Worm (Caenorhabditis elegans) whole organism, L1 larva: Measurements from ENCODE around the gene dos-3.

Experiments
- F16B12.6 ChIP-seq: fragments of 150-350 bp; optimal IDR thresholded peaks from 2 replicates; lab custom pipeline; 2014; ENCODE audit warnings: missing biosample characterization, missing genetic modification characterization
- aha-1 ChIP-seq: fragments of 150-350 bp; optimal IDR thresholded peaks from 2 replicates; lab custom pipeline; 2014; ENCODE audit warnings: missing biosample characterization, missing genetic modification characterization
- aly-2 ChIP-seq: fragments of 150-350 bp; optimal IDR thresholded peaks from 2 replicates; lab custom pipeline; 2014; ENCODE audit warnings: missing biosample characterization, missing genetic modification characterization
- blmp-1 ChIP-seq: fragments of 150-350 bp; optimal IDR thresholded peaks from 2 replicates; lab custom pipeline; 2014; ENCODE audit warnings: missing biosample characterization, missing genetic modification characterization
- ceh-8 ChIP-seq: fragments of 200-800 bp; sonication (Bioruptor generic); optimal IDR thresholded peaks from 2 replicates; lab custom pipeline; 2018; ENCODE audit warnings: mild to moderate bottlenecking, missing genetic modification characterization, moderate library complexity, missing compliant biosample characterization
- ceh-82 ChIP-seq, 3 experiments: fragments of 150-350 bp in 1 of 3; sonication (generic microtip) in 2 of 3; optimal IDR thresholded peaks; 2 replicates each; lab custom pipeline; 2014 to 2017; ENCODE audit warnings: missing biosample characterization in 3 of 3, missing genetic modification characterization in 3 of 3
- ceh-90 ChIP-seq: sonication (generic microtip); optimal IDR thresholded peaks from 2 replicates; lab custom pipeline; 2016; ENCODE audit warnings: missing genetic modification characterization, missing compliant biosample characterization
- ces-1 ChIP-seq: fragments of 150-350 bp; optimal IDR thresholded peaks from 2 replicates; lab custom pipeline; 2014; ENCODE audit warnings: missing biosample characterization, missing genetic modification reagents, missing genetic modification characterization
- dpl-1 ChIP-seq, 3 experiments: fragments of 150-350 bp in 2 of 3; sonication (generic microtip) in 1 of 3; optimal IDR thresholded peaks; 2 replicates each; lab custom pipeline; 2014 to 2017; ENCODE audit warnings: missing biosample characterization in 3 of 3, missing genetic modification characterization in 3 of 3, missing genetic modification reagents in 3 of 3
- efl-1 ChIP-seq, 4 experiments: fragments of 150-350 bp; optimal IDR thresholded peaks in 3 of 4; peaks in 1 of 4; 1 replicate in 1 of 4; 2 replicates in 3 of 4; lab custom pipeline; 2014; ENCODE audit warnings: missing biosample characterization in 2 of 4, missing genetic modification characterization in 2 of 4, missing genetic modification reagents in 2 of 4
- egl-13 ChIP-seq: sonication (generic microtip); optimal IDR thresholded peaks from 2 replicates; lab custom pipeline; 2016; ENCODE audit warnings: missing genotype, missing genetic modification reagents, missing genetic modification characterization, missing compliant biosample characterization
- egl-27 ChIP-seq, 2 experiments: fragments of 150-350 bp in 1 of 2; sonication (generic microtip); optimal IDR thresholded peaks; 3 replicates each; lab custom pipeline; 2017 to 2018; ENCODE audit warnings: missing biosample characterization in 2 of 2, missing genetic modification characterization in 2 of 2, missing genetic modification reagents in 2 of 2
- elt-2 ChIP-seq: sonication (generic microtip); optimal IDR thresholded peaks from 2 replicates; lab custom pipeline; 2016; ENCODE audit warnings: missing genetic modification characterization, mild to moderate bottlenecking, inconsistent platforms, missing compliant biosample characterization, missing genetic modification reagents
- elt-3 ChIP-seq, 6 experiments: fragments of 150-350 bp in 1 of 6; sonication (generic microtip); optimal IDR thresholded peaks; 2 replicates each; lab custom pipeline; 2017 to 2018; ENCODE audit warnings: missing biosample characterization in 6 of 6, missing genetic modification characterization in 6 of 6, inconsistent platforms in 1 of 6
- fkh-10 ChIP-seq: sonication (generic microtip); optimal IDR thresholded peaks from 2 replicates; lab custom pipeline; 2017; ENCODE audit warnings: missing biosample characterization, missing genetic modification reagents, missing genetic modification characterization
- fkh-8 ChIP-seq: sonication (generic microtip); optimal IDR thresholded peaks from 2 replicates; lab custom pipeline; 2016; ENCODE audit warnings: mild to moderate bottlenecking, missing genetic modification characterization, missing compliant biosample characterization
- hlh-17 ChIP-seq: fragments of 200-800 bp; sonication (Bioruptor generic); optimal IDR thresholded peaks from 2 replicates; lab custom pipeline; 2018; ENCODE audit warnings: missing genetic modification characterization, mild to moderate bottlenecking, missing compliant biosample characterization, moderate library complexity, borderline replicate concordance
- hpl-2 ChIP-seq: fragments of 150-350 bp; optimal IDR thresholded peaks from 2 replicates; lab custom pipeline; 2014; ENCODE audit warnings: missing biosample characterization, missing genetic modification reagents, missing genetic modification characterization
- jun-1 ChIP-seq: fragments of 150-350 bp; optimal IDR thresholded peaks from 2 replicates; lab custom pipeline; 2014; ENCODE audit warnings: missing biosample characterization, missing genetic modification reagents, missing genetic modification characterization
- lin-15B ChIP-seq: fragments of 150-350 bp; sonication (generic microtip); optimal IDR thresholded peaks from 3 replicates; lab custom pipeline; 2014; ENCODE audit warnings: missing biosample characterization, missing genetic modification characterization
- lin-35 ChIP-seq, 2 experiments: fragments of 150-350 bp; optimal IDR thresholded peaks; 2 replicates each; lab custom pipeline; 2014; ENCODE audit warnings: missing biosample characterization in 2 of 2, missing genetic modification characterization in 2 of 2, missing genetic modification reagents in 2 of 2
- lsy-2 ChIP-seq, 2 experiments: fragments of 150-350 bp; optimal IDR thresholded peaks; 2 replicates each; lab custom pipeline; 2014; ENCODE audit warnings: missing biosample characterization in 2 of 2, missing genetic modification characterization in 2 of 2
- mdl-1 ChIP-seq, 2 experiments: fragments of 150-350 bp; optimal IDR thresholded peaks; 2 replicates each; lab custom pipeline; 2014 to 2017; ENCODE audit warnings: missing biosample characterization in 2 of 2, missing genetic modification characterization in 2 of 2, inconsistent platforms in 1 of 2
- mef-2 ChIP-seq: fragments of 150-350 bp; optimal IDR thresholded peaks from 2 replicates; lab custom pipeline; 2014; ENCODE audit warnings: missing biosample characterization, missing genetic modification characterization
- nhr-11 ChIP-seq: fragments of 150-350 bp; optimal IDR thresholded peaks from 2 replicates; lab custom pipeline; 2014; ENCODE audit warnings: missing biosample characterization, missing genetic modification characterization
- nhr-12 ChIP-seq: sonication (generic microtip); optimal IDR thresholded peaks from 2 replicates; lab custom pipeline; 2017; ENCODE audit warnings: missing biosample characterization, missing genetic modification characterization
- nhr-19 ChIP-seq: fragments of 200-800 bp; sonication (Bioruptor generic); conservative IDR thresholded peaks from 2 replicates; pipeline ENCODE4 v1.3.6; 2022; ENCODE audit warnings: missing genetic modification characterization, missing compliant biosample characterization
- nhr-20 ChIP-seq: sonication (generic microtip); optimal IDR thresholded peaks from 2 replicates; lab custom pipeline; 2016; ENCODE audit warnings: mild to moderate bottlenecking, missing genetic modification characterization, missing compliant biosample characterization
- nhr-47 ChIP-seq: sonication (generic microtip); optimal IDR thresholded peaks from 2 replicates; lab custom pipeline; 2016; ENCODE audit warnings: mild to moderate bottlenecking, missing genetic modification characterization, moderate library complexity, missing compliant biosample characterization
- nhr-71 ChIP-seq: sonication (generic microtip); optimal IDR thresholded peaks from 2 replicates; lab custom pipeline; 2016; ENCODE audit warnings: mild to moderate bottlenecking, missing genetic modification characterization, moderate library complexity, missing compliant biosample characterization
- nhr-76 ChIP-seq: sonication (generic microtip); optimal IDR thresholded peaks from 2 replicates; lab custom pipeline; 2017; ENCODE audit warnings: missing biosample characterization, missing genetic modification characterization
- nhr-84 ChIP-seq: sonication (generic microtip); optimal IDR thresholded peaks from 2 replicates; lab custom pipeline; 2017; ENCODE audit warnings: missing biosample characterization, missing genetic modification characterization
- nhr-85 ChIP-seq: sonication (generic microtip); peaks from one replicate; lab custom pipeline; 2016; ENCODE audit warnings: missing genetic modification characterization, inconsistent platforms, missing compliant biosample characterization
- nhr-90 ChIP-seq: sonication (generic microtip); optimal IDR thresholded peaks from 2 replicates; lab custom pipeline; 2016; ENCODE audit warnings: mild to moderate bottlenecking, missing genetic modification characterization, missing compliant biosample characterization; ENCODE audit not compliant: poor library complexity
- pax-3 ChIP-seq: fragments of 200-800 bp; sonication (Bioruptor generic); optimal IDR thresholded peaks from 2 replicates; lab custom pipeline; 2018; ENCODE audit warnings: mild to moderate bottlenecking, missing genetic modification characterization, moderate library complexity, missing compliant biosample characterization
- pqm-1 ChIP-seq: sonication (generic microtip); optimal IDR thresholded peaks from 3 replicates; lab custom pipeline; 2017; ENCODE audit warnings: missing biosample characterization, missing genetic modification characterization
- rnt-1 ChIP-seq: sonication (generic microtip); optimal IDR thresholded peaks from 2 replicates; lab custom pipeline; 2016; ENCODE audit warnings: mild to moderate bottlenecking, missing genetic modification characterization, moderate library complexity, missing compliant biosample characterization
- skn-1 ChIP-seq: fragments of 150-350 bp; optimal IDR thresholded peaks from 2 replicates; lab custom pipeline; 2014; ENCODE audit warnings: missing biosample characterization, missing genetic modification characterization
- snu-23 ChIP-seq: sonication (generic microtip); optimal IDR thresholded peaks from 2 replicates; lab custom pipeline; 2016; ENCODE audit warnings: missing genetic modification characterization, missing compliant biosample characterization
- sox-4 ChIP-seq: sonication (generic microtip); optimal IDR thresholded peaks from 2 replicates; lab custom pipeline; 2016; ENCODE audit warnings: missing genetic modification characterization, missing compliant biosample characterization
- sup-37 ChIP-seq: fragments of 200-800 bp; sonication (Bioruptor generic); optimal IDR thresholded peaks from 2 replicates; lab custom pipeline; 2018; ENCODE audit warnings: mild to moderate bottlenecking, missing genetic modification characterization, missing compliant biosample characterization
- swsn-7 ChIP-seq: sonication (generic microtip); optimal IDR thresholded peaks from 2 replicates; lab custom pipeline; 2016; ENCODE audit warnings: missing genetic modification characterization, missing compliant biosample characterization
- tbx-2 ChIP-seq: sonication (generic microtip); optimal IDR thresholded peaks from 2 replicates; lab custom pipeline; 2016; ENCODE audit warnings: missing genetic modification characterization, missing compliant biosample characterization
- tlp-1 ChIP-seq: fragments of 150-350 bp; optimal IDR thresholded peaks from 2 replicates; lab custom pipeline; 2014; ENCODE audit warnings: missing biosample characterization, missing genetic modification characterization
- unc-98 ChIP-seq: fragments of 200-800 bp; sonication (Bioruptor generic); IDR thresholded peaks from 2 replicates; pipeline ENCODE4 v1.3.6; 2022; ENCODE audit warnings: missing genetic modification characterization, missing compliant biosample characterization
- zip-4 ChIP-seq: fragments of 200-800 bp; sonication (Bioruptor generic); optimal IDR thresholded peaks from 2 replicates; lab custom pipeline; 2018; ENCODE audit warnings: mild to moderate bottlenecking, missing genetic modification characterization, moderate library complexity, missing compliant biosample characterization

dos-3 gene

ce11 chrIII:839491-839890, at the start of gene dos-3:
Gene dos-3, minus strand, starts transcription at chrIII:839591.
- TF ChIP-seq mef-2 (no peak), nhr-47 (no peak), sox-4 (tag; lab: Kevin White, UChicago) (no peak), ceh-8 (GFP tag; lab: Kevin White, UChicago) (no peak), zip-4 (GFP tag; lab: Kevin White, UChicago) (no peak), blmp-1 (no peak), dpl-1 (GFP tag; optimal IDR thresholded peaks at IDR 0.05; lab: Kevin White, UChicago) (no peak), nhr-90 (no peak), hpl-2 (no peak), tlp-1 (tag; lab: Kevin White, UChicago) (no peak), hlh-17 (no peak), sup-37 (GFP tag; lab: Kevin White, UChicago) (no peak), pqm-1 (tag; lab: Kevin White, UChicago) (no peak), snu-23 (GFP tag; lab: Kevin White, UChicago) (no peak), fkh-8 (no peak)
- TF ChIP-seq, all 84 proteins: peak for 0

ce11 chrIII:888983-889549, 49.7 kb upstream of the dos-3 start:
- TF ChIP-seq dpl-1 (GFP tag; optimal IDR thresholded peaks at IDR 0.05; lab: Kevin White, UChicago) (peak in 1 of 3 experiments; percentile 45), nhr-71 (peak; percentile 37), egl-13 (tag; lab: Kevin White, UChicago) (peak; percentile 29), fkh-8 (peak; percentile 59), nhr-47 (peak; percentile 1), nhr-85 (peak; percentile 7), nhr-20 (no peak), aly-2 (no peak), mef-2 (no peak), lsy-2 (tag; optimal IDR thresholded peaks at IDR 0.05; lab: Kevin White, UChicago) (peak; percentile 49 to 73), mdl-1 (tag; optimal IDR thresholded peaks at IDR 0.05; lab: Kevin White, UChicago) (peak in 1 of 2 experiments; percentile 1), skn-1 (tag; lab: Kevin White, UChicago) (peak; percentile 0), efl-1 (optimal IDR thresholded peaks at IDR 0.05; lab: Kevin White, UChicago) (peak in 1 of 2 experiments; percentile 7), efl-1 (GFP tag; optimal IDR thresholded peaks at IDR 0.05 in 1 of 2; lab: Kevin White, UChicago) (peak; percentile 16 to 28)

ce11 chrIII:887874-888299, 48.5 kb upstream of the dos-3 start:
- TF ChIP-seq lin-15B (tag; lab: Kevin White, UChicago) (peak; percentile 26), elt-3 (tag; optimal IDR thresholded peaks at IDR 0.05; lab: Kevin White, UChicago) (peak in 2 of 6 experiments; percentile 14 to 52), fkh-8 (peak; percentile 90), skn-1 (tag; lab: Kevin White, UChicago) (peak; percentile 56), hlh-17 (no peak), nhr-19 (GFP tag; lab: Robert Waterston, UW) (peak; percentile 57), nhr-76 (no peak), nhr-12 (no peak), blmp-1 (peak; percentile 97), fkh-10 (GFP tag; lab: Kevin White, UChicago) (peak; percentile 90), nhr-11 (tag; lab: Kevin White, UChicago) (peak; percentile 4), elt-2 (tag; lab: Kevin White, UChicago) (no peak), ces-1 (GFP tag; lab: Kevin White, UChicago) (no peak), nhr-84 (no peak), ceh-82 (tag; optimal IDR thresholded peaks at IDR 0.05; lab: Kevin White, UChicago) (peak; percentile 38 to 65 (median 62)), snu-23 (GFP tag; lab: Kevin White, UChicago) (peak; percentile 85), ceh-90 (tag; lab: Kevin White, UChicago) (no peak), swsn-7 (tag; lab: Kevin White, UChicago) (peak; percentile 86), egl-27 (tag; optimal IDR thresholded peaks at IDR 0.05; lab: Kevin White, UChicago) (no peak), efl-1 (optimal IDR thresholded peaks at IDR 0.05; lab: Kevin White, UChicago) (peak; percentile 63 to 74), efl-1 (GFP tag; optimal IDR thresholded peaks at IDR 0.05 in 1 of 2; lab: Kevin White, UChicago) (peak; percentile 12 to 93), nhr-71 (peak; percentile 88), pax-3 (tag; lab: Kevin White, UChicago) (peak; percentile 27), nhr-47 (peak; percentile 84), aha-1 (tag; lab: Kevin White, UChicago) (no peak), tbx-2 (peak; percentile 77), aly-2 (peak; percentile 60), rnt-1 (tag; lab: Kevin White, UChicago) (peak; percentile 75), unc-98 (GFP tag; lab: Robert Waterston, UW) (no peak), lin-35 (GFP tag; optimal IDR thresholded peaks at IDR 0.05; lab: Kevin White, UChicago) (peak; percentile 49 to 50), jun-1 (peak; percentile 77), ceh-8 (GFP tag; lab: Kevin White, UChicago) (no peak), egl-13 (tag; lab: Kevin White, UChicago) (peak; percentile 79), F16B12.6 (tag; lab: Kevin White, UChicago) (peak; percentile 4)
